Fruit fly (Drosophila melanogaster) whole organism, adult: ENCODE data around the gene Actbeta.
A peak's percentile ranks its signal among the peaks of the same experiment; 100 is the strongest.

Experiments used
- CG11617 ChIP-seq: fragments of 200-800 bp; sonication (Bioruptor generic); optimal IDR thresholded peaks from 2 replicates; lab custom pipeline; 2017; ENCODE audit warnings: mild to moderate bottlenecking, missing biosample characterization, missing genetic modification reagents, missing genetic modification characterization
- CG5204 ChIP-seq: fragments of 200-800 bp; sonication (Bioruptor generic); optimal IDR thresholded peaks from 2 replicates; lab custom pipeline; 2016; ENCODE audit warnings: missing biosample characterization, missing genetic modification characterization
- CG7045 ChIP-seq: fragments of 200-800 bp; sonication (Bioruptor generic); optimal IDR thresholded peaks from 2 replicates; lab custom pipeline; 2017; ENCODE audit warnings: missing biosample characterization, mild to moderate bottlenecking, missing genetic modification characterization
- CG7101 ChIP-seq: fragments of 200-800 bp; sonication (Bioruptor generic); optimal IDR thresholded peaks from 2 replicates; lab custom pipeline; 2018; ENCODE audit warnings: missing biosample characterization, mild to moderate bottlenecking, missing genetic modification characterization, moderate library complexity
- Clk ChIP-seq: fragments of 200-800 bp; sonication (Bioruptor generic); optimal IDR thresholded peaks from 2 replicates; lab custom pipeline; 2017; ENCODE audit warnings: missing biosample characterization, missing genetic modification characterization
- Crg-1 ChIP-seq: fragments of 200-800 bp; sonication (Bioruptor generic); optimal IDR thresholded peaks from 2 replicates; lab custom pipeline; 2016; ENCODE audit warnings: missing biosample characterization, missing genetic modification characterization
- Hr96 ChIP-seq: fragments of 200-800 bp; sonication (Bioruptor generic); optimal IDR thresholded peaks from 2 replicates; lab custom pipeline; 2016; ENCODE audit warnings: missing biosample characterization, missing genetic modification characterization
- Mnt ChIP-seq: fragments of 200-800 bp; sonication (Bioruptor generic); optimal IDR thresholded peaks from 2 replicates; lab custom pipeline; 2016; ENCODE audit warnings: missing biosample characterization, mild to moderate bottlenecking, missing genetic modification characterization
- cic ChIP-seq: fragments of 200-800 bp; sonication (Bioruptor generic); optimal IDR thresholded peaks from 2 replicates; lab custom pipeline; 2017; ENCODE audit warnings: missing biosample characterization, mild to moderate bottlenecking, missing genetic modification characterization, moderate library complexity
- cnc ChIP-seq, 2 experiments: fragments of >200 bp; optimal IDR thresholded peaks; 2 replicates each; lab custom pipeline; 2017
- kay ChIP-seq: fragments of 200-800 bp; sonication (Bioruptor generic); peaks from one replicate; lab custom pipeline; 2016; ENCODE audit warnings: missing biosample characterization, missing genetic modification characterization, borderline replicate concordance
- tj ChIP-seq: fragments of 200-800 bp; sonication (Bioruptor generic); optimal IDR thresholded peaks from 3 replicates; lab custom pipeline; 2017; ENCODE audit warnings: missing biosample characterization, mild to moderate bottlenecking, missing genetic modification characterization, moderate library complexity
- toe ChIP-seq: fragments of 200-800 bp; sonication (Bioruptor generic); optimal IDR thresholded peaks from 2 replicates; lab custom pipeline; 2016; ENCODE audit warnings: missing biosample characterization, missing genetic modification characterization

dm6 chr4:1124494-1124780 is 39.8 kb upstream of the Actbeta start:
- TF ChIP-seq Hr96: no peak
- no peak for TF ChIP-seq cic (GFP tag; lab: Kevin White, UChicago)
- TF ChIP-seq cnc (optimal IDR thresholded peaks at IDR 0.05; lab: Kevin White, UChicago): no peak
- TF ChIP-seq Mnt: no peak
- TF ChIP-seq toe (GFP tag; lab: Kevin White, UChicago): no peak
- TF ChIP-seq Crg-1 (GFP tag; lab: Kevin White, UChicago): no peak
- no peak for TF ChIP-seq Clk (GFP tag; lab: Kevin White, UChicago)
- TF ChIP-seq CG5204: no peak
- no peak for TF ChIP-seq CG7101
- TF ChIP-seq tj (GFP tag; lab: Kevin White, UChicago): no peak
- TF ChIP-seq CG11617: no peak
- TF ChIP-seq kay (GFP tag; lab: Kevin White, UChicago): peak; percentile 89
- no peak for TF ChIP-seq CG7045 (GFP tag; lab: Kevin White, UChicago)
